Fruit fly (Drosophila melanogaster): ENCODE measurements around the gene slou.
A peak's percentile ranks its signal among the peaks of the same experiment; 100 is the strongest.

Gene slou

dm6 chr3R:21499131-21500036 lies 57.6 kb downstream of the slou start, which contains the start of gene C15 (continued):
- TF ChIP-seq CoRest (tag; optimal IDR thresholded peaks at IDR 0.05) (peak; percentile 57), CG6854 (GFP tag; optimal IDR thresholded peaks at IDR 0.05) (peak; percentile 2), ham (GFP tag; IDR thresholded peaks at IDR 0.05) (no peak), crol (GFP tag; IDR thresholded peaks at IDR 0.05) (peak; percentile 75), cwo (GFP tag; optimal IDR thresholded peaks at IDR 0.05) (no peak), CG7786 (GFP tag; optimal IDR thresholded peaks at IDR 0.05) (peak; percentile 29), CG1647 (GFP tag; optimal IDR thresholded peaks at IDR 0.05) (peak; percentile 40), jing (GFP tag; optimal IDR thresholded peaks at IDR 0.05) (no peak), Nf-YC (tag; optimal IDR thresholded peaks at IDR 0.05) (peak; percentile 100), CG8478 (optimal IDR thresholded peaks at IDR 0.05) (peak; percentile 28), pb (GFP tag; optimal IDR thresholded peaks at IDR 0.05) (no peak), kah (GFP tag; optimal IDR thresholded peaks at IDR 0.05) (peak; percentile 44), Antp (GFP tag; optimal IDR thresholded peaks at IDR 0.05) (peak; percentile 61), Hmr (GFP tag; optimal IDR thresholded peaks at IDR 0.05) (peak; percentile 39), CG5180 (GFP tag; optimal IDR thresholded peaks at IDR 0.05) (peak; percentile 46), CG12299 (tag; optimal IDR thresholded peaks at IDR 0.05) (no peak), Gsc (GFP tag; IDR thresholded peaks at IDR 0.05) (no peak), CG11093 (GFP tag; IDR thresholded peaks at IDR 0.05) (no peak), CG10267 (tag; optimal IDR thresholded peaks at IDR 0.05) (no peak), CkIIα-i1 (GFP tag; IDR thresholded peaks at IDR 0.05) (no peak), HmgD (GFP tag; optimal IDR thresholded peaks at IDR 0.05) (no peak), Bgb (GFP tag; IDR thresholded peaks at IDR 0.05; ENCODE audit: partially characterized antibody) (peak; percentile 19; the same call in 1 of the 2 replicates), CG14014 (GFP tag; IDR thresholded peaks at IDR 0.05) (no peak), grn (GFP tag; optimal IDR thresholded peaks at IDR 0.05) (no peak), Max (GFP tag; optimal IDR thresholded peaks at IDR 0.05) (no peak), corto (GFP tag; optimal IDR thresholded peaks at IDR 0.05) (no peak)

All from whole organism, embryonic.